Fruit fly (Drosophila melanogaster) whole organism, embryonic: ENCODE results near the gene CG13386.
A peak's percentile ranks its signal among the peaks of the same experiment; 100 is the strongest.

ENCODE experiments used
- BtbVII ChIP-seq: fragments of 200-800 bp; sonication (Bioruptor generic); optimal IDR thresholded peaks from 3 replicates; lab custom pipeline; 2017; ENCODE audit warnings: missing biosample characterization, mild to moderate bottlenecking, missing genetic modification characterization
- C15 ChIP-seq: fragments of 200-800 bp; sonication (Bioruptor generic); IDR thresholded peaks from 3 replicates; pipeline ENCODE4 v1.3.6; 2022; ENCODE audit warnings: missing biosample characterization, missing genetic modification characterization
- CG1024 ChIP-seq: fragments of 200-800 bp; sonication (Bioruptor generic); IDR thresholded peaks from 2 replicates; pipeline ENCODE4 v1.3.6; 2022; ENCODE audit warnings: missing biosample characterization, missing genetic modification characterization
- CG10565 ChIP-seq: fragments of 200-800 bp; sonication (Bioruptor generic); optimal IDR thresholded peaks from 3 replicates; lab custom pipeline; 2016; ENCODE audit warnings: missing biosample characterization, mild to moderate bottlenecking, missing genetic modification characterization
- CG10959 ChIP-seq: fragments of 200-800 bp; sonication (Bioruptor generic); IDR thresholded peaks from 2 replicates; pipeline ENCODE4 v1.3.6; 2022; ENCODE audit warnings: missing biosample characterization, missing genetic modification characterization
- CG11085 ChIP-seq: fragments of 200-800 bp; sonication (Bioruptor generic); IDR thresholded peaks from 2 replicates; pipeline ENCODE4 v1.3.6; 2022; ENCODE audit warnings: missing biosample characterization, missing genetic modification characterization
- CG11504 ChIP-seq: fragments of 200-800 bp; sonication (Bioruptor generic); optimal IDR thresholded peaks from 3 replicates; lab custom pipeline; 2019; ENCODE audit warnings: missing biosample characterization, mild to moderate bottlenecking, missing genetic modification characterization, moderate library complexity
- CG12391 ChIP-seq: fragments of 200-800 bp; sonication (Bioruptor generic); optimal IDR thresholded peaks from 3 replicates; lab custom pipeline; 2018; ENCODE audit warnings: missing biosample characterization, mild to moderate bottlenecking, missing genetic modification characterization, moderate library complexity
- CG13424 ChIP-seq: fragments of 200-800 bp; sonication (Bioruptor generic); optimal IDR thresholded peaks from 2 replicates; lab custom pipeline; 2019; ENCODE audit warnings: missing biosample characterization, mild to moderate bottlenecking, missing genetic modification characterization, moderate library complexity
- CG13894 ChIP-seq: fragments of 200-800 bp; sonication (Bioruptor generic); optimal IDR thresholded peaks from 3 replicates; lab custom pipeline; 2018; ENCODE audit warnings: missing biosample characterization, mild to moderate bottlenecking, missing genetic modification characterization, moderate library complexity
- CG14965 ChIP-seq: fragments of 200-800 bp; sonication (Bioruptor generic); optimal IDR thresholded peaks from 2 replicates; lab custom pipeline; 2016; ENCODE audit warnings: missing biosample characterization, missing genetic modification characterization, borderline replicate concordance
- CG15073 ChIP-seq: fragments of 200-800 bp; sonication (Bioruptor generic); optimal IDR thresholded peaks from 2 replicates; lab custom pipeline; 2016; ENCODE audit warnings: missing biosample characterization, missing genetic modification characterization
- CG1529 ChIP-seq: fragments of 200-800 bp; sonication (Bioruptor generic); optimal IDR thresholded peaks from 3 replicates; lab custom pipeline; 2018; ENCODE audit warnings: missing biosample characterization, missing genetic modification characterization
- CG2116 ChIP-seq: fragments of 200-800 bp; sonication (Bioruptor generic); optimal IDR thresholded peaks from 3 replicates; lab custom pipeline; 2018; ENCODE audit warnings: missing biosample characterization, mild to moderate bottlenecking, missing genetic modification characterization
- CG2712 ChIP-seq: fragments of 200-800 bp; optimal IDR thresholded peaks from 3 replicates; lab custom pipeline; 2019; ENCODE audit warnings: missing biosample characterization, mild to moderate bottlenecking, missing genetic modification characterization, moderate library complexity
- CG30403 ChIP-seq: fragments of 200-800 bp; sonication (Bioruptor generic); optimal IDR thresholded peaks from 3 replicates; lab custom pipeline; 2016; ENCODE audit warnings: missing biosample characterization, missing genetic modification characterization
- CG31441 ChIP-seq: fragments of 200-800 bp; sonication (Bioruptor generic); IDR thresholded peaks from 2 replicates; pipeline ENCODE4 v1.3.6; 2022; ENCODE audit warnings: missing biosample characterization, missing genetic modification characterization
- CG3163 ChIP-seq: fragments of 200-800 bp; sonication (Bioruptor generic); optimal IDR thresholded peaks from 3 replicates; lab custom pipeline; 2016; ENCODE audit warnings: missing biosample characterization, missing genetic modification characterization
- CG4328 ChIP-seq: fragments of 200-800 bp; sonication (Bioruptor generic); optimal IDR thresholded peaks from 3 replicates; lab custom pipeline; 2017; ENCODE audit warnings: missing biosample characterization, missing genetic modification reagents, missing genetic modification characterization
- CG4404 ChIP-seq: fragments of 200-800 bp; sonication (Bioruptor generic); IDR thresholded peaks from 2 replicates; pipeline ENCODE4 v1.3.6; 2022; ENCODE audit warnings: missing biosample characterization, missing genetic modification characterization
- CG4820 ChIP-seq: fragments of 200-800 bp; sonication (Bioruptor generic); optimal IDR thresholded peaks from 3 replicates; lab custom pipeline; 2016; ENCODE audit warnings: missing biosample characterization, missing genetic modification characterization
- CG7372 ChIP-seq: fragments of 200-800 bp; sonication (Bioruptor generic); IDR thresholded peaks from 2 replicates; pipeline ENCODE4 v1.3.6; 2022; ENCODE audit warnings: missing biosample characterization, missing genetic modification characterization
- CG7963 ChIP-seq: fragments of 200-800 bp; sonication (Bioruptor generic); IDR thresholded peaks from 3 replicates; pipeline ENCODE4 v1.3.6; 2022; ENCODE audit warnings: missing biosample characterization, missing genetic modification characterization; ENCODE audit not compliant: partially characterized antibody
- CrebB ChIP-seq: fragments of 200-800 bp; sonication (Bioruptor generic); optimal IDR thresholded peaks from 3 replicates; lab custom pipeline; 2018; ENCODE audit warnings: missing biosample characterization, mild to moderate bottlenecking, missing genetic modification characterization
- HHEX ChIP-seq: fragments of 200-800 bp; sonication (Bioruptor generic); optimal IDR thresholded peaks from 3 replicates; lab custom pipeline; 2017; ENCODE audit warnings: missing biosample characterization, mild to moderate bottlenecking, missing genetic modification characterization, missing genetic modification reagents
- HLH54F ChIP-seq: fragments of 200-800 bp; sonication (Bioruptor generic); optimal IDR thresholded peaks from 3 replicates; lab custom pipeline; 2016; ENCODE audit warnings: missing biosample characterization, missing genetic modification characterization
- Hr3 ChIP-seq: fragments of 200-800 bp; sonication (Bioruptor generic); optimal IDR thresholded peaks from 3 replicates; lab custom pipeline; 2016; ENCODE audit warnings: missing biosample characterization, missing genetic modification characterization
- Kr ChIP-seq: fragments of 200-800 bp; sonication (Bioruptor generic); optimal IDR thresholded peaks from 2 replicates; lab custom pipeline; 2017; ENCODE audit warnings: missing biosample characterization, mild to moderate bottlenecking, missing genetic modification characterization
- PHDP ChIP-seq: fragments of 200-800 bp; sonication (Bioruptor generic); optimal IDR thresholded peaks from 3 replicates; lab custom pipeline; 2018; ENCODE audit warnings: missing biosample characterization, mild to moderate bottlenecking, missing genetic modification characterization, moderate library complexity
- Ravus ChIP-seq: fragments of 200-800 bp; sonication (Bioruptor generic); IDR thresholded peaks from 2 replicates; pipeline ENCODE4 v1.3.6; 2022; ENCODE audit warnings: missing biosample characterization, missing genetic modification characterization
- Rfx ChIP-seq: fragments of 200-800 bp; sonication (Bioruptor generic); IDR thresholded peaks from 2 replicates; pipeline ENCODE4 v1.3.6; 2022; ENCODE audit warnings: missing biosample characterization, missing genetic modification characterization
- Sry-β ChIP-seq: fragments of 200-800 bp; sonication (Bioruptor generic); optimal IDR thresholded peaks from 2 replicates; lab custom pipeline; 2018; ENCODE audit warnings: missing biosample characterization, mild to moderate bottlenecking, missing genetic modification characterization, moderate library complexity
- Ssrp ChIP-seq: fragments of 200-800 bp; sonication (Bioruptor generic); optimal IDR thresholded peaks from 2 replicates; lab custom pipeline; 2018; ENCODE audit warnings: missing biosample characterization, mild to moderate bottlenecking, missing genetic modification characterization, moderate library complexity
- ab ChIP-seq: fragments of 200-800 bp; sonication (Bioruptor generic); optimal IDR thresholded peaks from 2 replicates; lab custom pipeline; 2016; ENCODE audit warnings: missing biosample characterization, missing genetic modification characterization
- abd-A ChIP-seq: fragments of 200-800 bp; sonication (Bioruptor generic); optimal IDR thresholded peaks from 3 replicates; lab custom pipeline; 2019; ENCODE audit warnings: missing biosample characterization, mild to moderate bottlenecking, missing genetic modification characterization, moderate library complexity
- bigmax ChIP-seq: fragments of 200-800 bp; sonication (Bioruptor generic); optimal IDR thresholded peaks from 2 replicates; lab custom pipeline; 2018; ENCODE audit warnings: missing biosample characterization, mild to moderate bottlenecking, missing genetic modification characterization
- caup ChIP-seq: fragments of 200-800 bp; sonication (Bioruptor generic); optimal IDR thresholded peaks from 3 replicates; lab custom pipeline; 2017; ENCODE audit warnings: missing biosample characterization, mild to moderate bottlenecking, missing genetic modification characterization, moderate library complexity; ENCODE audit not compliant: severe bottlenecking
- crol ChIP-seq: fragments of 200-800 bp; sonication (Bioruptor generic); IDR thresholded peaks from 2 replicates; pipeline ENCODE4 v1.3.6; 2022; ENCODE audit warnings: missing biosample characterization, missing genetic modification characterization
- dan ChIP-seq: fragments of 200-800 bp; sonication (Bioruptor generic); IDR thresholded peaks from 2 replicates; pipeline ENCODE4 v1.3.6; 2022; ENCODE audit warnings: missing biosample characterization, missing genetic modification characterization
- eyg ChIP-seq: fragments of 200-800 bp; sonication (Bioruptor generic); optimal IDR thresholded peaks from 3 replicates; lab custom pipeline; 2016; ENCODE audit warnings: missing biosample characterization, missing genetic modification characterization
- fd102C ChIP-seq: fragments of 200-800 bp; sonication (Bioruptor generic); optimal IDR thresholded peaks from 2 replicates; lab custom pipeline; 2018; ENCODE audit warnings: missing biosample characterization, mild to moderate bottlenecking, missing genetic modification characterization, moderate library complexity
- fd3F ChIP-seq: fragments of 200-800 bp; sonication (Bioruptor generic); optimal IDR thresholded peaks from 2 replicates; lab custom pipeline; 2018; ENCODE audit warnings: missing biosample characterization, mild to moderate bottlenecking, missing genetic modification characterization, moderate library complexity
- fu2 ChIP-seq: fragments of 200-800 bp; sonication (Bioruptor generic); optimal IDR thresholded peaks from 2 replicates; lab custom pipeline; 2016; ENCODE audit warnings: missing biosample characterization, missing genetic modification characterization
- gcm2 ChIP-seq: fragments of 200-800 bp; sonication (Bioruptor generic); optimal IDR thresholded peaks from 2 replicates; lab custom pipeline; 2016; ENCODE audit warnings: missing biosample characterization, missing genetic modification characterization
- jigr1 ChIP-seq: fragments of 200-800 bp; sonication (Bioruptor generic); IDR thresholded peaks from 3 replicates; pipeline ENCODE4 v1.3.6; 2022; ENCODE audit warnings: missing biosample characterization, missing genetic modification characterization
- luna ChIP-seq: fragments of 200-800 bp; sonication (Bioruptor generic); optimal IDR thresholded peaks from 2 replicates; lab custom pipeline; 2016; ENCODE audit warnings: missing biosample characterization, missing genetic modification characterization
- maf-S ChIP-seq: fragments of 200-800 bp; sonication (Bioruptor generic); optimal IDR thresholded peaks from 2 replicates; lab custom pipeline; 2016; ENCODE audit warnings: missing biosample characterization, missing genetic modification characterization
- row ChIP-seq: fragments of 200-800 bp; sonication (Bioruptor generic); IDR thresholded peaks from 3 replicates; pipeline ENCODE4 v1.3.6; 2022; ENCODE audit warnings: missing biosample characterization, missing genetic modification characterization
- sna ChIP-seq: fragments of 200-800 bp; sonication (Bioruptor generic); IDR thresholded peaks from 2 replicates; pipeline ENCODE4 v1.3.6; 2022; ENCODE audit warnings: missing biosample characterization, missing genetic modification characterization; ENCODE audit not compliant: partially characterized antibody
- sqz ChIP-seq: fragments of 200-800 bp; sonication (Bioruptor generic); optimal IDR thresholded peaks from 3 replicates; lab custom pipeline; 2018; ENCODE audit warnings: missing biosample characterization, mild to moderate bottlenecking, missing genetic modification characterization
- stwl ChIP-seq: fragments of 200-800 bp; sonication (Bioruptor generic); optimal IDR thresholded peaks from 3 replicates; lab custom pipeline; 2018; ENCODE audit warnings: missing biosample characterization, mild to moderate bottlenecking, missing genetic modification characterization, moderate library complexity
- wek ChIP-seq: fragments of 200-800 bp; sonication (Bioruptor generic); optimal IDR thresholded peaks from 3 replicates; lab custom pipeline; 2018; ENCODE audit warnings: missing biosample characterization, mild to moderate bottlenecking, missing genetic modification characterization, moderate library complexity

CG13386 gene

dm6 chr2L:8437176-8437575, 38.4 kb downstream of the CG13386 start, which contains the start of the genes D12 and Chrac-14 (continued):
- TF ChIP-seq CG2116 (GFP tag; lab: Kevin White, UChicago) (no peak), maf-S (peak; percentile 32), HLH54F (no peak), CG7963 (GFP tag; lab: Robert Waterston, UW) (no peak), HHEX (GFP tag; lab: Kevin White, UChicago) (no peak), CG1024 (GFP tag; lab: Robert Waterston, UW) (no peak), CG11504 (tag; lab: Kevin White, UChicago) (no peak), ab (no peak), Ravus (GFP tag; lab: Robert Waterston, UW) (no peak), gcm2 (GFP tag; lab: Kevin White, UChicago) (no peak), CG12391 (tag; lab: Kevin White, UChicago) (no peak), CrebB (tag; lab: Kevin White, UChicago) (no peak), wek (GFP tag; lab: Kevin White, UChicago) (no peak), CG2712 (no peak), fd3F (GFP tag; lab: Kevin White, UChicago) (no peak), CG31441 (GFP tag; lab: Robert Waterston, UW) (no peak), sna (no peak), bigmax (no peak), CG3163 (GFP tag; lab: Kevin White, UChicago) (no peak), BtbVII (no peak), dan (no peak), crol (GFP tag; lab: Robert Waterston, UW) (no peak), CG4328 (GFP tag; lab: Kevin White, UChicago) (no peak), sqz (GFP tag; lab: Kevin White, UChicago) (no peak), CG11085 (GFP tag; lab: Robert Waterston, UW) (no peak), CG13424 (tag; lab: Kevin White, UChicago) (no peak), Ssrp (tag; lab: Kevin White, UChicago) (no peak), CG7372 (GFP tag; lab: Robert Waterston, UW) (no peak), jigr1 (GFP tag; lab: Robert Waterston, UW) (no peak), Rfx (GFP tag; lab: Robert Waterston, UW) (no peak; the same call in 1 of the 2 replicates), CG1529 (GFP tag; lab: Kevin White, UChicago) (no peak), fu2 (GFP tag; lab: Kevin White, UChicago) (peak; percentile 18), luna (GFP tag; lab: Kevin White, UChicago) (peak; percentile 11), CG10959 (no peak), eyg (no peak), CG4820 (no peak), row (GFP tag; lab: Robert Waterston, UW) (peak; percentile 29; the same call in 1 of the 3 replicates), CG14965 (GFP tag; lab: Kevin White, UChicago) (no peak), CG10565 (GFP tag; lab: Kevin White, UChicago) (no peak), CG4404 (GFP tag; lab: Robert Waterston, UW) (no peak), caup (no peak), Hr3 (GFP tag; lab: Kevin White, UChicago) (no peak), CG30403 (GFP tag; lab: Kevin White, UChicago) (no peak), CG13894 (tag; lab: Kevin White, UChicago) (no peak), stwl (tag; lab: Kevin White, UChicago) (peak; percentile 68), Sry-β (GFP tag; lab: Kevin White, UChicago) (no peak), fd102C (GFP tag; lab: Kevin White, UChicago) (no peak), PHDP (tag; lab: Kevin White, UChicago) (no peak), C15 (no peak), Kr (no peak), CG15073 (GFP tag; lab: Kevin White, UChicago) (no peak), abd-A (tag; lab: Kevin White, UChicago) (no peak)
